Fruit fly (Drosophila melanogaster): ENCODE measurements around the gene Ranbp16.

Gene Ranbp16

DNA sequence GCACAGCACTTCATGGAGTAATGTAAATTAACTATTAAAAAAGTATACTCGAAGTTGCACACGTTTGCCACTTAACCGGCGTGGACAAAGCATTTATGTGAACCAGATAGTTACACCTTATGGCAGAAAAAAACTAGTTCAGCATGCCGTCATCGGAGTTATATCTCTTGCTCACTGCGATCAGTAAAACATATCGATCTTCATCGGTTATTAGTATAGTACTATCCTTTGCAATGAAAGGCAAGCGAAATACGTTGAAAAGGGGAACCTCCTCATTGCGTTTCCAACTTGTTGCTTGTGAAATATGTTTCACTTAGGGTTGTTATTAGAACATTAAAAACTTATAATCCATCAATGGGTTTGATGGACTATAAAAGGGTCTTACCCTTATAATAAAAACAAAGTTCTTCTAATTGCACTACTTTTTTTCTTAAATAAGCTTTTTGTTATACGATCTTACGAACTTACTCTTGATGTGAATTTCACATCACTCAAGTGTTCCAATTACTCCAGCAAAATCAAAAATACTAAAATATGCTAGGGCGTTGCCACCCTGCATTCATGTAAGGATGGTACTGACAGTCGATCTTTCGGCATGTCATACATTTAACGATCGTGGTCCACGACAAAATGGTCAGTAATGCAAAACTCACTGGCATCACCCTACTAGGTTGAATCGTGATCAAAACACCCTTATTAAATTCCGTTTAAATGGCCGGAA, 23.9 kb downstream of the Ranbp16 start, which contains the start of gene CycD (continued):
- TF ChIP-seq CG12391 (tag; optimal IDR thresholded peaks at IDR 0.05) (peak; percentile 25), Doc3 (GFP tag; IDR thresholded peaks at IDR 0.05; ENCODE audit: partially characterized antibody) (no peak), CG12299 (tag; optimal IDR thresholded peaks at IDR 0.05) (no peak), CG17568 (GFP tag; optimal IDR thresholded peaks at IDR 0.05) (no peak), CG2889 (GFP tag; IDR thresholded peaks at IDR 0.05) (no peak), CG4282 (GFP tag; optimal IDR thresholded peaks at IDR 0.05) (no peak), lmd (GFP tag; IDR thresholded peaks at IDR 0.05) (no peak; the same call in 1 of the 2 replicates), crp (GFP tag; optimal IDR thresholded peaks at IDR 0.05) (peak in 1 of 2 experiments; percentile 1), Ada2b (GFP tag; IDR thresholded peaks at IDR 0.05) (no peak), stc (GFP tag; IDR thresholded peaks at IDR 0.05) (no peak), vfl (GFP tag; optimal IDR thresholded peaks at IDR 0.05) (no peak), CG14965 (GFP tag; optimal IDR thresholded peaks at IDR 0.05; ENCODE audit: borderline replicate concordance) (no peak), Poxn (GFP tag; IDR thresholded peaks at IDR 0.05) (no peak), Lpt (GFP tag; optimal IDR thresholded peaks at IDR 0.05) (no peak), CG6791 (GFP tag; IDR thresholded peaks at IDR 0.05; ENCODE audit: partially characterized antibody) (peak; percentile 78; the same call in 2 of the 3 replicates), sima (GFP tag; optimal IDR thresholded peaks at IDR 0.05) (no peak), Lim3 (GFP tag; IDR thresholded peaks at IDR 0.05) (no peak), Mad (GFP tag; optimal IDR thresholded peaks at IDR 0.05) (peak; percentile 51), CG8765 (GFP tag; IDR thresholded peaks at IDR 0.05) (no peak; the same call in 1 of the 2 replicates), pnt (GFP tag; optimal IDR thresholded peaks at IDR 0.05) (no peak), CG43689 (GFP tag; IDR thresholded peaks at IDR 0.05) (no peak), fd3F (GFP tag; optimal IDR thresholded peaks at IDR 0.05) (no peak), Bdp1 (GFP tag; optimal IDR thresholded peaks at IDR 0.05) (no peak), Vsx1 (GFP tag; optimal IDR thresholded peaks at IDR 0.05) (no peak), tll (GFP tag; optimal IDR thresholded peaks at IDR 0.05) (no peak), tin (GFP tag; optimal IDR thresholded peaks at IDR 0.05) (peak; percentile 26), Jarid2 (GFP tag; optimal IDR thresholded peaks at IDR 0.05) (no peak), Hr3 (GFP tag; optimal IDR thresholded peaks at IDR 0.05) (peak; percentile 37), CkIIα-i1 (GFP tag; IDR thresholded peaks at IDR 0.05) (no peak), kah (GFP tag; optimal IDR thresholded peaks at IDR 0.05) (no peak), Med (GFP tag) (peak; percentile 81), CG18476 (GFP tag; optimal IDR thresholded peaks at IDR 0.05) (no peak), Doc2 (GFP tag; IDR thresholded peaks at IDR 0.05) (no peak), oc (tag; optimal IDR thresholded peaks at IDR 0.05) (no peak), Atf-2 (GFP tag; optimal IDR thresholded peaks at IDR 0.05) (no peak), Lhr (GFP tag; optimal IDR thresholded peaks at IDR 0.05) (peak; percentile 32), mam (GFP tag; optimal IDR thresholded peaks at IDR 0.05) (peak; percentile 44), Sin3A (optimal IDR thresholded peaks at IDR 0.05) (peak; percentile 11), CG3163 (GFP tag; optimal IDR thresholded peaks at IDR 0.05) (no peak), CG15479 (GFP tag; optimal IDR thresholded peaks at IDR 0.05) (no peak), Deaf1 (tag; optimal IDR thresholded peaks at IDR 0.05) (no peak), zfh2 (GFP tag; optimal IDR thresholded peaks at IDR 0.05) (peak; percentile 9), Oaz (GFP tag; IDR thresholded peaks at IDR 0.05) (0 out of 2 replicates have a peak, but pooled peaks have one; percentile 28), CG34224 (GFP tag; IDR thresholded peaks at IDR 0.05; ENCODE audit: partially characterized antibody) (no peak), CG7963 (GFP tag; IDR thresholded peaks at IDR 0.05; ENCODE audit: partially characterized antibody) (peak; percentile 69), Six4 (GFP tag; optimal IDR thresholded peaks at IDR 0.05) (no peak), insv (GFP tag; optimal IDR thresholded peaks at IDR 0.05) (no peak), dm (GFP tag; optimal IDR thresholded peaks at IDR 0.05) (peak; percentile 5), CG8359 (GFP tag; optimal IDR thresholded peaks at IDR 0.05; ENCODE audit: borderline replicate concordance) (no peak), nmo (GFP tag; optimal IDR thresholded peaks at IDR 0.05) (peak; percentile 1)
